Fruit fly (Drosophila melanogaster) whole organism, wandering third instar larva: ENCODE results near the gene CG18301.
A peak's percentile ranks its signal among the peaks of the same experiment; 100 is the strongest.

ENCODE experiments used
- Hr78 ChIP-seq: fragments of >200 bp; optimal IDR thresholded peaks from 2 replicates; lab custom pipeline; 2017; ENCODE audit warnings: missing biosample characterization, missing genetic modification characterization
- OdsH ChIP-seq: fragments of 200-800 bp; sonication (Bioruptor generic); optimal IDR thresholded peaks from 2 replicates; lab custom pipeline; 2016; ENCODE audit warnings: missing biosample characterization, mild to moderate bottlenecking, missing genetic modification characterization
- usp ChIP-seq: fragments of >200 bp; optimal IDR thresholded peaks from 2 replicates; lab custom pipeline; 2017; ENCODE audit warnings: missing biosample characterization, missing genetic modification characterization
- woc ChIP-seq: sonication (Bioruptor generic); optimal IDR thresholded peaks from 2 replicates; lab custom pipeline; 2016; ENCODE audit warnings: missing biosample characterization, mild to moderate bottlenecking, missing genetic modification characterization

DNA sequence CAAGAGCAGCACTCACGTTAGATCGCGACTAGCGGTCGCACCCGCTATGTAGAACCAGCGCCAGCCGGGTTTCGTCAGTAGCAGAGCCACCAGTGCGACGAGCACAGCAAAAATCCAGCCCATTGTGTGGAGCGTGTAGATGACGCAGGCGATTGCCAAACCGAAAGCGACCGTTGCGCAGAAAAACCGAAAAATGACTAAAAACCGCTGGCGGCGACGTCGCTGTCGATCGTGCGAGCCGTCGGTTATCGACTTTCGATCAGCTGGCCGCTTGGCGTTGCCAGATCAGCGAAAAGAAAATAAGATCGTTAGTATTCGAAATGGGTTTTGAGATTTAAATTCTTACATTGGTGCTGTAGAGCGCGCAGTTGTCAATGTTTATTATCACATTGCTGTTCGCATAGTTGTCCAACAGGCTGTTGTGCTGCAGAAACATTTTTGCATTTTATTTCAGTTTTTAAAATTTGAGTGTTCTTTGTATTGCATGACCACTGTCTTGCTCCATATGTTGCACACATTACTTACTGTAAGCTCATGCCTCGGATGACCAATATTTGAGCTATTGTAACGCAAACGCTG lies 15.1 kb upstream of the CG18301 start:
- TF ChIP-seq usp (GFP tag; lab: Kevin White, UChicago) (no peak), woc (GFP tag; lab: Kevin White, UChicago) (peak; percentile 38), Hr78 (GFP tag; lab: Kevin White, UChicago) (no peak), OdsH (GFP tag; lab: Kevin White, UChicago) (no peak)
